Fruit fly (Drosophila melanogaster): ENCODE results near the gene Naa60.

- TF ChIP-seq psq (GFP tag; optimal IDR thresholded peaks at IDR 0.05) (no peak), OdsH (GFP tag; optimal IDR thresholded peaks at IDR 0.05) (no peak), CrebA (GFP tag; optimal IDR thresholded peaks at IDR 0.05; ENCODE audit: borderline replicate concordance) (no peak), Hnf4 (GFP tag; optimal IDR thresholded peaks at IDR 0.05) (no peak), tai (GFP tag; optimal IDR thresholded peaks at IDR 0.05) (no peak), pan (optimal IDR thresholded peaks at IDR 0.05) (no peak), dmrt93B (GFP tag; optimal IDR thresholded peaks at IDR 0.05) (no peak), h (GFP tag; optimal IDR thresholded peaks at IDR 0.05) (no peak), fru (GFP tag; optimal IDR thresholded peaks at IDR 0.05) (no peak), Dif (GFP tag; optimal IDR thresholded peaks at IDR 0.05; ENCODE audit: partially characterized antibody) (no peak), CG32264 (GFP tag; optimal IDR thresholded peaks at IDR 0.05) (no peak), HLH106 (tag; optimal IDR thresholded peaks at IDR 0.05) (no peak), Dfd (GFP tag; optimal IDR thresholded peaks at IDR 0.05) (no peak), Hr83 (GFP tag; optimal IDR thresholded peaks at IDR 0.05; ENCODE audit: poor library complexity, severe bottlenecking) (no peak)
Measured at dm6 chr3L:9680968-9681367, 45.7 kb upstream of the Naa60 start, which contains the start of gene alphaTub67C.

Data from whole organism, wandering third instar larva.